Fruit fly (Drosophila melanogaster): Measurements from ENCODE around the gene ctrip.

ctrip gene

dm6 chr3R:4809944-4810653 lies 1.8 kb downstream of the ctrip start (continued):
- TF ChIP-seq pan (optimal IDR thresholded peaks at IDR 0.05) (no peak), pan (GFP tag; optimal IDR thresholded peaks at IDR 0.05 in 1 of 2, IDR thresholded peaks at IDR 0.05 in 1 of 2) (peak in 1 of 2 experiments; percentile 10), aop (GFP tag; IDR thresholded peaks at IDR 0.05) (peak; percentile 75; the same call in 1 of the 2 replicates), CG34224 (GFP tag; IDR thresholded peaks at IDR 0.05; ENCODE audit: partially characterized antibody) (0 out of 3 replicates have a peak, but pooled peaks have one; percentile 25), CG32767 (GFP tag; IDR thresholded peaks at IDR 0.05) (0 out of 2 replicates have a peak, but pooled peaks have one; percentile 9), CG13894 (tag; optimal IDR thresholded peaks at IDR 0.05) (peak; percentile 49), onecut (GFP tag; IDR thresholded peaks at IDR 0.05) (0 out of 2 replicates have a peak, but pooled peaks have one; percentile 9), abd-A (tag; optimal IDR thresholded peaks at IDR 0.05) (peak; percentile 84), Vsx1 (GFP tag; optimal IDR thresholded peaks at IDR 0.05) (no peak), CG5245 (GFP tag; optimal IDR thresholded peaks at IDR 0.05) (no peak), Adf1 (GFP tag; IDR thresholded peaks at IDR 0.05) (peak; percentile 25; the same call in 1 of the 2 replicates), kah (GFP tag; optimal IDR thresholded peaks at IDR 0.05) (no peak), chn (GFP tag; optimal IDR thresholded peaks at IDR 0.05) (peak; percentile 5), Fer1 (GFP tag; optimal IDR thresholded peaks at IDR 0.05) (peak; percentile 41), CG1233 (GFP tag; optimal IDR thresholded peaks at IDR 0.05) (no peak), CG34422 (GFP tag; IDR thresholded peaks at IDR 0.05) (0 out of 3 replicates have a peak, but pooled peaks have one; percentile 40), CG8924 (tag; optimal IDR thresholded peaks at IDR 0.05) (peak; percentile 56), Hey (tag; optimal IDR thresholded peaks at IDR 0.05) (no peak)

dm6 chr3R:4807582-4807981 lies 4.3 kb downstream of the ctrip start:
- TF ChIP-seq p53 (GFP tag; optimal IDR thresholded peaks at IDR 0.05) (peak; percentile 63), z (GFP tag; IDR thresholded peaks at IDR 0.05) (peak; percentile 86), Med (GFP tag) (peak; percentile 32), nom (GFP tag; optimal IDR thresholded peaks at IDR 0.05) (no peak), CG14014 (GFP tag; IDR thresholded peaks at IDR 0.05) (0 out of 2 replicates have a peak, but pooled peaks have one; percentile 24), Trl (optimal IDR thresholded peaks at IDR 0.05) (peak in 1 of 2 experiments; percentile 61), Trl (GFP tag; optimal IDR thresholded peaks at IDR 0.05) (no peak), CG2199 (GFP tag; IDR thresholded peaks at IDR 0.05) (0 out of 3 replicates have a peak, but pooled peaks have one; percentile 44), CG12769 (tag; optimal IDR thresholded peaks at IDR 0.05) (peak; percentile 1), cg (GFP tag; optimal IDR thresholded peaks at IDR 0.05) (peak; percentile 55), bbx (GFP tag; IDR thresholded peaks at IDR 0.05; ENCODE audit: partially characterized antibody) (0 out of 2 replicates have a peak, but pooled peaks have one; percentile 14), Lim3 (GFP tag; IDR thresholded peaks at IDR 0.05) (no peak), CG14965 (GFP tag; optimal IDR thresholded peaks at IDR 0.05; ENCODE audit: borderline replicate concordance) (no peak), Atf3 (GFP tag; optimal IDR thresholded peaks at IDR 0.05) (no peak)

dm6 chr3R:4806318-4806757 lies 5.6 kb downstream of the ctrip start:
- TF ChIP-seq Meics (GFP tag; optimal IDR thresholded peaks at IDR 0.05) (peak; percentile 68), CG11504 (tag; optimal IDR thresholded peaks at IDR 0.05) (peak; percentile 50), CG3407 (GFP tag; optimal IDR thresholded peaks at IDR 0.05) (peak; percentile 91), CG13296 (GFP tag; optimal IDR thresholded peaks at IDR 0.05) (peak; percentile 83), CG7839 (tag; optimal IDR thresholded peaks at IDR 0.05) (peak; percentile 37), ranshi (GFP tag; IDR thresholded peaks at IDR 0.05) (no peak), CG1602 (GFP tag; optimal IDR thresholded peaks at IDR 0.05) (no peak), Usf (GFP tag; optimal IDR thresholded peaks at IDR 0.05) (no peak), cas (GFP tag; IDR thresholded peaks at IDR 0.05) (no peak), Mad (GFP tag; optimal IDR thresholded peaks at IDR 0.05) (peak; percentile 24), fd64A (GFP tag; optimal IDR thresholded peaks at IDR 0.05) (peak; percentile 85), HmgD (GFP tag; optimal IDR thresholded peaks at IDR 0.05) (peak; percentile 14), Med (GFP tag) (peak; percentile 96), CHES-1-like (GFP tag; optimal IDR thresholded peaks at IDR 0.05) (peak; percentile 66), CG7556 (GFP tag; optimal IDR thresholded peaks at IDR 0.05) (peak; percentile 55), CG2712 (tag; optimal IDR thresholded peaks at IDR 0.05) (peak; percentile 27), Optix (GFP tag; IDR thresholded peaks at IDR 0.05) (no peak), pb (GFP tag; optimal IDR thresholded peaks at IDR 0.05) (peak; percentile 44)
